Worm (Caenorhabditis elegans) whole organism, L1 larva: Measurements from ENCODE around the gene glb-1.

Source experiments
- C04F5.9 ChIP-seq: sonication (generic microtip); optimal IDR thresholded peaks from 2 replicates; lab custom pipeline; 2016; ENCODE audit warnings: missing genetic modification characterization, missing compliant biosample characterization
- Y116A8C.19 ChIP-seq: sonication (generic microtip); optimal IDR thresholded peaks from 2 replicates; lab custom pipeline; 2016; ENCODE audit warnings: missing compliant biosample characterization, missing genetic modification characterization, borderline replicate concordance
- alr-1 ChIP-seq: fragments of 200-800 bp; sonication (Bioruptor generic); optimal IDR thresholded peaks from 2 replicates; lab custom pipeline; 2018; ENCODE audit warnings: borderline replicate concordance, mild to moderate bottlenecking, missing genetic modification characterization, missing compliant biosample characterization
- blmp-1 ChIP-seq: fragments of 150-350 bp; optimal IDR thresholded peaks from 2 replicates; lab custom pipeline; 2014; ENCODE audit warnings: missing biosample characterization, missing genetic modification characterization
- ceh-82 ChIP-seq, 3 experiments: fragments of 150-350 bp in 1 of 3; sonication (generic microtip) in 2 of 3; optimal IDR thresholded peaks; 2 replicates each; lab custom pipeline; 2014 to 2017; ENCODE audit warnings: missing biosample characterization in 3 of 3, missing genetic modification characterization in 3 of 3
- dpl-1 ChIP-seq, 3 experiments: fragments of 150-350 bp in 2 of 3; sonication (generic microtip) in 1 of 3; optimal IDR thresholded peaks; 2 replicates each; lab custom pipeline; 2014 to 2017; ENCODE audit warnings: missing biosample characterization in 3 of 3, missing genetic modification characterization in 3 of 3, missing genetic modification reagents in 3 of 3
- dsc-1 ChIP-seq: sonication (generic microtip); optimal IDR thresholded peaks from 2 replicates; lab custom pipeline; 2016; ENCODE audit warnings: mild to moderate bottlenecking, missing genetic modification characterization, missing compliant biosample characterization
- efl-1 ChIP-seq, 4 experiments: fragments of 150-350 bp; optimal IDR thresholded peaks in 3 of 4; peaks in 1 of 4; 1 replicate in 1 of 4; 2 replicates in 3 of 4; lab custom pipeline; 2014; ENCODE audit warnings: missing biosample characterization in 2 of 4, missing genetic modification characterization in 2 of 4, missing genetic modification reagents in 2 of 4
- egl-13 ChIP-seq: sonication (generic microtip); optimal IDR thresholded peaks from 2 replicates; lab custom pipeline; 2016; ENCODE audit warnings: missing genotype, missing genetic modification reagents, missing genetic modification characterization, missing compliant biosample characterization
- fkh-10 ChIP-seq: sonication (generic microtip); optimal IDR thresholded peaks from 2 replicates; lab custom pipeline; 2017; ENCODE audit warnings: missing biosample characterization, missing genetic modification reagents, missing genetic modification characterization
- fkh-4 ChIP-seq: sonication (generic microtip); optimal IDR thresholded peaks from 2 replicates; lab custom pipeline; 2016; ENCODE audit warnings: missing compliant biosample characterization, missing genetic modification characterization, borderline replicate concordance
- fkh-8 ChIP-seq: sonication (generic microtip); optimal IDR thresholded peaks from 2 replicates; lab custom pipeline; 2016; ENCODE audit warnings: mild to moderate bottlenecking, missing genetic modification characterization, missing compliant biosample characterization
- hlh-4 ChIP-seq: sonication (generic microtip); optimal IDR thresholded peaks from 2 replicates; lab custom pipeline; 2016; ENCODE audit warnings: mild to moderate bottlenecking, missing genetic modification characterization, missing compliant biosample characterization
- hpl-2 ChIP-seq: fragments of 150-350 bp; optimal IDR thresholded peaks from 2 replicates; lab custom pipeline; 2014; ENCODE audit warnings: missing biosample characterization, missing genetic modification reagents, missing genetic modification characterization
- irx-1 ChIP-seq: sonication (generic microtip); optimal IDR thresholded peaks from 2 replicates; lab custom pipeline; 2016; ENCODE audit warnings: missing genetic modification characterization, missing compliant biosample characterization
- isw-1 ChIP-seq: fragments of 200-800 bp; sonication (Bioruptor generic); IDR thresholded peaks from 2 replicates; pipeline ENCODE4 v1.3.6; 2022; ENCODE audit warnings: missing genetic modification characterization, missing compliant biosample characterization
- lin-14 ChIP-seq: fragments of 200-800 bp; sonication (Bioruptor generic); optimal IDR thresholded peaks from 2 replicates; lab custom pipeline; 2018; ENCODE audit warnings: mild to moderate bottlenecking, missing genetic modification characterization, moderate library complexity, missing compliant biosample characterization
- lin-35 ChIP-seq, 2 experiments: fragments of 150-350 bp; optimal IDR thresholded peaks; 2 replicates each; lab custom pipeline; 2014; ENCODE audit warnings: missing biosample characterization in 2 of 2, missing genetic modification characterization in 2 of 2, missing genetic modification reagents in 2 of 2
- mab-9 ChIP-seq: fragments of 200-800 bp; sonication (Bioruptor generic); IDR thresholded peaks from 2 replicates; pipeline ENCODE4 v1.3.6; 2022; ENCODE audit warnings: missing genetic modification reagents, missing genetic modification characterization, missing compliant biosample characterization
- mdl-1 ChIP-seq, 2 experiments: fragments of 150-350 bp; optimal IDR thresholded peaks; 2 replicates each; lab custom pipeline; 2014 to 2017; ENCODE audit warnings: missing biosample characterization in 2 of 2, missing genetic modification characterization in 2 of 2, inconsistent platforms in 1 of 2
- nhr-12 ChIP-seq: sonication (generic microtip); optimal IDR thresholded peaks from 2 replicates; lab custom pipeline; 2017; ENCODE audit warnings: missing biosample characterization, missing genetic modification characterization
- nhr-19 ChIP-seq: fragments of 200-800 bp; sonication (Bioruptor generic); conservative IDR thresholded peaks from 2 replicates; pipeline ENCODE4 v1.3.6; 2022; ENCODE audit warnings: missing genetic modification characterization, missing compliant biosample characterization
- nhr-47 ChIP-seq: sonication (generic microtip); optimal IDR thresholded peaks from 2 replicates; lab custom pipeline; 2016; ENCODE audit warnings: mild to moderate bottlenecking, missing genetic modification characterization, moderate library complexity, missing compliant biosample characterization
- nhr-76 ChIP-seq: sonication (generic microtip); optimal IDR thresholded peaks from 2 replicates; lab custom pipeline; 2017; ENCODE audit warnings: missing biosample characterization, missing genetic modification characterization
- nhr-84 ChIP-seq: sonication (generic microtip); optimal IDR thresholded peaks from 2 replicates; lab custom pipeline; 2017; ENCODE audit warnings: missing biosample characterization, missing genetic modification characterization
- nhr-90 ChIP-seq: sonication (generic microtip); optimal IDR thresholded peaks from 2 replicates; lab custom pipeline; 2016; ENCODE audit warnings: mild to moderate bottlenecking, missing genetic modification characterization, missing compliant biosample characterization; ENCODE audit not compliant: poor library complexity
- pag-3 ChIP-seq: sonication (generic microtip); optimal IDR thresholded peaks from 2 replicates; lab custom pipeline; 2017; ENCODE audit warnings: missing genetic modification characterization, mild to moderate bottlenecking, missing compliant biosample characterization, antibody characterized with exemption, borderline replicate concordance; ENCODE audit not compliant: insufficient read depth
- pax-3 ChIP-seq: fragments of 200-800 bp; sonication (Bioruptor generic); optimal IDR thresholded peaks from 2 replicates; lab custom pipeline; 2018; ENCODE audit warnings: mild to moderate bottlenecking, missing genetic modification characterization, moderate library complexity, missing compliant biosample characterization
- snpc-4 ChIP-seq: fragments of 150-350 bp; optimal IDR thresholded peaks from 2 replicates; lab custom pipeline; 2014; ENCODE audit warnings: missing biosample characterization, missing genetic modification characterization
- sptf-1 ChIP-seq: fragments of 150-350 bp; optimal IDR thresholded peaks from 2 replicates; lab custom pipeline; 2014; ENCODE audit warnings: missing biosample characterization, missing genetic modification characterization
- sup-37 ChIP-seq: fragments of 200-800 bp; sonication (Bioruptor generic); optimal IDR thresholded peaks from 2 replicates; lab custom pipeline; 2018; ENCODE audit warnings: mild to moderate bottlenecking, missing genetic modification characterization, missing compliant biosample characterization
- tbx-2 ChIP-seq: sonication (generic microtip); optimal IDR thresholded peaks from 2 replicates; lab custom pipeline; 2016; ENCODE audit warnings: missing genetic modification characterization, missing compliant biosample characterization
- tlp-1 ChIP-seq: fragments of 150-350 bp; optimal IDR thresholded peaks from 2 replicates; lab custom pipeline; 2014; ENCODE audit warnings: missing biosample characterization, missing genetic modification characterization
- unc-130 ChIP-seq: fragments of 150-350 bp; optimal IDR thresholded peaks from 2 replicates; lab custom pipeline; 2017; ENCODE audit warnings: missing biosample characterization, missing genetic modification characterization, inconsistent platforms
- unc-30 ChIP-seq: sonication (generic microtip); optimal IDR thresholded peaks from 2 replicates; lab custom pipeline; 2017; ENCODE audit warnings: missing biosample characterization, missing genetic modification characterization
- unc-98 ChIP-seq: fragments of 200-800 bp; sonication (Bioruptor generic); IDR thresholded peaks from 2 replicates; pipeline ENCODE4 v1.3.6; 2022; ENCODE audit warnings: missing genetic modification characterization, missing compliant biosample characterization
- vab-15 ChIP-seq: sonication (generic microtip); optimal IDR thresholded peaks from 2 replicates; lab custom pipeline; 2017; ENCODE audit warnings: missing genotype, mild to moderate bottlenecking, missing genetic modification characterization, missing compliant biosample characterization
- ztf-11 ChIP-seq, 2 experiments: sonication (generic microtip); optimal IDR thresholded peaks; 2 replicates each; lab custom pipeline; 2016 to 2017; ENCODE audit warnings: missing genetic modification characterization in 2 of 2, missing biosample characterization in 1 of 2, missing compliant biosample characterization in 1 of 2

The glb-1 gene

DNA sequence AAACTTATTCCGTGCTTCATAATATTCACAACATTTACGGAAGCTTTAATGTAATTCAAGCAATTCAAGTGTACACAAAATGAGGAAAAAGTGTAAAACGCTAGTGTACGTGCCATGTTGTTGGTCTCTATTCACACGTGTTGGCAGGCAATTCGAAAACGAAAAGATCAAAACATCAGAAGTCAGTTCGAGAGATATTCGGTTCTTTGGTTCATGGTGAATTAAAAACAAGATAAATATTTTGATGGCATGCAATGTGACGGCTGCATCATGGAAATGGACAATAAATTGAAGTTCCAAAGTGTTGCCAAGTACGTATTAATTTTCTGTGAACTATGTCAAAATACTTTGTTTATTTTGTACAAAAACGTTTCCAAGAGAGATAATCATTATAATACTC lies 1.0 kb downstream of the glb-1 start (continued):
- TF ChIP-seq lin-14 (GFP tag; lab: Kevin White, UChicago) = peak; percentile 68
- no peak for TF ChIP-seq dpl-1 (GFP tag; optimal IDR thresholded peaks at IDR 0.05; lab: Kevin White, UChicago)
- no peak for TF ChIP-seq nhr-12 (tag; lab: Kevin White, UChicago)
- TF ChIP-seq nhr-19 = peak; percentile 29; the same call in 1 of the 2 replicates
- no peak for TF ChIP-seq ceh-82 (tag; optimal IDR thresholded peaks at IDR 0.05; lab: Kevin White, UChicago)
- TF ChIP-seq nhr-47 (tag; lab: Kevin White, UChicago) = no peak
- no peak for TF ChIP-seq fkh-10 (GFP tag; lab: Kevin White, UChicago)
- TF ChIP-seq ztf-11 (tag; optimal IDR thresholded peaks at IDR 0.05; lab: Kevin White, UChicago) = no peak
- no peak for TF ChIP-seq alr-1 (tag; lab: Kevin White, UChicago)
- no peak for TF ChIP-seq hpl-2
- no peak for TF ChIP-seq blmp-1 (tag; lab: Kevin White, UChicago)
- no peak for TF ChIP-seq Y116A8C.19
- TF ChIP-seq nhr-76 = no peak
- TF ChIP-seq mab-9 = no peak
- TF ChIP-seq pag-3 (tag; lab: Kevin White, UChicago) = no peak
- no peak for TF ChIP-seq unc-30 (tag; lab: Kevin White, UChicago)
- no peak for TF ChIP-seq sptf-1 (tag; lab: Kevin White, UChicago)
- peak in 1 of 2 experiments; percentile 2 for TF ChIP-seq mdl-1 (tag; optimal IDR thresholded peaks at IDR 0.05; lab: Kevin White, UChicago)
- TF ChIP-seq tlp-1 (tag; lab: Kevin White, UChicago) = no peak
- TF ChIP-seq tbx-2 (tag; lab: Kevin White, UChicago) = no peak
- TF ChIP-seq nhr-90 (tag; lab: Kevin White, UChicago) = no peak
- TF ChIP-seq fkh-8 (tag; lab: Kevin White, UChicago) = no peak
- TF ChIP-seq sup-37 (GFP tag; lab: Kevin White, UChicago) = no peak
- TF ChIP-seq fkh-4 (tag; lab: Kevin White, UChicago) = no peak
- no peak for TF ChIP-seq hlh-4 (tag; lab: Kevin White, UChicago)
- no peak for TF ChIP-seq egl-13 (tag; lab: Kevin White, UChicago)
- TF ChIP-seq nhr-84 (tag; lab: Kevin White, UChicago) = no peak
- no peak for TF ChIP-seq isw-1 (GFP tag; lab: Robert Waterston, UW)
- no peak for TF ChIP-seq snpc-4 (tag; lab: Kevin White, UChicago)
- no peak for TF ChIP-seq unc-98 (GFP tag; lab: Robert Waterston, UW)
- no peak for TF ChIP-seq irx-1 (tag; lab: Kevin White, UChicago)
- TF ChIP-seq vab-15 = no peak
- no peak for TF ChIP-seq unc-130 (tag; lab: Kevin White, UChicago)
- no peak for TF ChIP-seq dsc-1 (tag; lab: Kevin White, UChicago)
- TF ChIP-seq pax-3 = no peak
- TF ChIP-seq lin-35 (GFP tag; optimal IDR thresholded peaks at IDR 0.05; lab: Kevin White, UChicago) = peak in 1 of 2 experiments; percentile 14

DNA sequence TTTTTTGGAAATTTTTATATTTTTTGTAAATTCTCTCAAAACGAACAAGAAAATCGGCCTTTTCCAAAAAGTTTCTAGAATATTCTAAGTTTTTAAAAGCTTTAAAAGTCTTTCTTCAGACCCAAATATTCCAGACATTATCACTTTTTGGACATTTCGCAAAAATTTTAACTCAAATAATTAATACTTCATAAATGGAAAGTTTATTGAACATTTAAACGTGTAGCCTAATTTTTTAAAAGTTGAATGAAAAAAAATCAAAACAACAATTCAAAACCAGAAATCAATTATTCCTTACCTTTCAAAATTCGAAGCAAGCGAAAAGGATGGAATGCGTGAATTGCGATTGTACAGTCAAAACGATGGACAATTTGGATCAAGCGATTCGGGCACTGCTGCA lies 3.3 kb downstream of the glb-1 start, which contains the start of gene ZK637.15:
Gene ZK637.15, plus strand, starts transcription at position 301 of the 400 bp plus-strand sequence.
- TF ChIP-seq egl-13 (tag; lab: Kevin White, UChicago) (no peak), nhr-84 (tag; lab: Kevin White, UChicago) (no peak), blmp-1 (tag; lab: Kevin White, UChicago) (no peak), C04F5.9 (no peak), ztf-11 (tag; optimal IDR thresholded peaks at IDR 0.05; lab: Kevin White, UChicago) (no peak), efl-1 (optimal IDR thresholded peaks at IDR 0.05; lab: Kevin White, UChicago) (no peak), efl-1 (GFP tag; optimal IDR thresholded peaks at IDR 0.05 in 1 of 2; lab: Kevin White, UChicago) (peak in 1 of 2 experiments; percentile 23), dpl-1 (GFP tag; optimal IDR thresholded peaks at IDR 0.05; lab: Kevin White, UChicago) (no peak), fkh-8 (tag; lab: Kevin White, UChicago) (no peak)
